Worm (Caenorhabditis elegans) whole organism, L2 larva: Measurements from ENCODE around the gene vgln-1.

Source experiments
- C34F6.9 ChIP-seq: fragments of 150-350 bp; optimal IDR thresholded peaks from 2 replicates; lab custom pipeline; 2014; ENCODE audit warnings: missing biosample characterization, missing genetic modification characterization
- F13H6.1 ChIP-seq: sonication (generic microtip); optimal IDR thresholded peaks from 2 replicates; lab custom pipeline; 2016; ENCODE audit warnings: missing genetic modification characterization, missing compliant biosample characterization
- R02D3.7 ChIP-seq: fragments of 150-350 bp; optimal IDR thresholded peaks from 2 replicates; lab custom pipeline; 2014; ENCODE audit warnings: missing biosample characterization, missing genetic modification characterization
- Y55F3AM.14 ChIP-seq: fragments of 200-800 bp; sonication (Bioruptor generic); optimal IDR thresholded peaks from 2 replicates; lab custom pipeline; 2018; ENCODE audit warnings: mild to moderate bottlenecking, missing genetic modification characterization, missing compliant biosample characterization
- ZK546.5 ChIP-seq: sonication (generic microtip); optimal IDR thresholded peaks from 2 replicates; lab custom pipeline; 2017; ENCODE audit warnings: missing biosample characterization, missing genetic modification characterization
- alr-1 ChIP-seq: fragments of 150-350 bp; optimal IDR thresholded peaks from 2 replicates; lab custom pipeline; 2014; ENCODE audit warnings: missing biosample characterization, missing genetic modification characterization
- aly-2 ChIP-seq: fragments of 150-350 bp; optimal IDR thresholded peaks from 2 replicates; lab custom pipeline; 2014; ENCODE audit warnings: missing biosample characterization, missing genetic modification characterization
- ama-1 ChIP-seq: fragments of 150-350 bp; optimal IDR thresholded peaks from 2 replicates; lab custom pipeline; 2018; ENCODE audit warnings: inconsistent platforms
- blmp-1 ChIP-seq: sonication (generic microtip); optimal IDR thresholded peaks from 2 replicates; lab custom pipeline; 2017; ENCODE audit warnings: missing genetic modification characterization, mild to moderate bottlenecking, missing compliant biosample characterization, antibody characterized with exemption, moderate library complexity; ENCODE audit not compliant: insufficient read depth
- ceh-82 ChIP-seq: fragments of 150-350 bp; optimal IDR thresholded peaks from 2 replicates; lab custom pipeline; 2014; ENCODE audit warnings: missing biosample characterization, missing genetic modification characterization
- crh-2 ChIP-seq: sonication (generic microtip); optimal IDR thresholded peaks from 2 replicates; lab custom pipeline; 2017; ENCODE audit warnings: missing biosample characterization, missing genetic modification characterization
- dmd-4 ChIP-seq: sonication (generic microtip); optimal IDR thresholded peaks from 2 replicates; lab custom pipeline; 2017; ENCODE audit warnings: missing biosample characterization, missing genetic modification characterization
- egl-27 ChIP-seq: sonication (generic microtip); optimal IDR thresholded peaks from 3 replicates; lab custom pipeline; 2017; ENCODE audit warnings: missing biosample characterization, missing genetic modification reagents, missing genetic modification characterization
- elt-3 ChIP-seq: sonication (generic microtip); optimal IDR thresholded peaks from 2 replicates; lab custom pipeline; 2017; ENCODE audit warnings: missing biosample characterization, missing genetic modification characterization
- fos-1 ChIP-seq: fragments of 150-350 bp; optimal IDR thresholded peaks from 2 replicates; lab custom pipeline; 2014; ENCODE audit warnings: missing biosample characterization, missing genetic modification characterization
- gmeb-1 ChIP-seq: fragments of 150-350 bp; optimal IDR thresholded peaks from 2 replicates; lab custom pipeline; 2014; ENCODE audit warnings: missing biosample characterization, missing genetic modification characterization
- lin-11 ChIP-seq: fragments of 150-350 bp; sonication (generic microtip); optimal IDR thresholded peaks from 2 replicates; lab custom pipeline; 2014; ENCODE audit warnings: missing biosample characterization, missing genetic modification characterization, inconsistent platforms, mixed read lengths
- lin-13 ChIP-seq: fragments of 150-350 bp; optimal IDR thresholded peaks from 2 replicates; lab custom pipeline; 2014; ENCODE audit warnings: missing biosample characterization, missing genetic modification reagents, missing genetic modification characterization
- lin-39 ChIP-seq: fragments of 150-350 bp; optimal IDR thresholded peaks from 2 replicates; lab custom pipeline; 2014; ENCODE audit warnings: missing biosample characterization, missing genetic modification reagents, missing genetic modification characterization
- lsy-2 ChIP-seq, 2 experiments: fragments of 150-350 bp in 1 of 2; sonication (generic microtip) in 1 of 2; optimal IDR thresholded peaks; 2 replicates each; lab custom pipeline; 2014 to 2017; ENCODE audit warnings: missing biosample characterization in 2 of 2, missing genetic modification characterization in 2 of 2
- mab-5 ChIP-seq: fragments of 150-350 bp; optimal IDR thresholded peaks from 2 replicates; lab custom pipeline; 2014; ENCODE audit warnings: missing biosample characterization, missing genetic modification characterization
- nhr-11 ChIP-seq: fragments of 150-350 bp; optimal IDR thresholded peaks from 2 replicates; lab custom pipeline; 2014; ENCODE audit warnings: missing biosample characterization, missing genetic modification characterization
- nhr-129 ChIP-seq: fragments of 150-350 bp; optimal IDR thresholded peaks from 2 replicates; lab custom pipeline; 2014; ENCODE audit warnings: missing biosample characterization, missing genetic modification characterization
- nhr-21 ChIP-seq: fragments of 150-350 bp; optimal IDR thresholded peaks from 2 replicates; lab custom pipeline; 2014; ENCODE audit warnings: missing biosample characterization, missing genetic modification characterization
- nhr-23 ChIP-seq: fragments of 150-350 bp; optimal IDR thresholded peaks from 2 replicates; lab custom pipeline; 2014; ENCODE audit warnings: missing biosample characterization, missing genetic modification reagents, missing genetic modification characterization
- nhr-237 ChIP-seq: fragments of 150-350 bp; optimal IDR thresholded peaks from 2 replicates; lab custom pipeline; 2014; ENCODE audit warnings: missing biosample characterization, missing genetic modification characterization
- nhr-25 ChIP-seq: fragments of 150-350 bp; sonication (generic microtip); optimal IDR thresholded peaks from 3 replicates; lab custom pipeline; 2014; ENCODE audit warnings: missing biosample characterization, missing genetic modification characterization
- nhr-77 ChIP-seq: fragments of 150-350 bp; optimal IDR thresholded peaks from 2 replicates; lab custom pipeline; 2014; ENCODE audit warnings: missing biosample characterization, missing genetic modification characterization
- skn-1 ChIP-seq: sonication (generic microtip); optimal IDR thresholded peaks from 2 replicates; lab custom pipeline; 2017; ENCODE audit warnings: missing biosample characterization, missing genetic modification characterization
- sma-3 ChIP-seq: sonication (generic microtip); optimal IDR thresholded peaks from 2 replicates; lab custom pipeline; 2016; ENCODE audit warnings: missing genetic modification reagents, missing genetic modification characterization, missing compliant biosample characterization
- sma-9 ChIP-seq, 2 experiments: fragments of 150-350 bp in 1 of 2; sonication (generic microtip) in 1 of 2; optimal IDR thresholded peaks; 2 replicates each; lab custom pipeline; 2014 to 2016; ENCODE audit warnings: missing genetic modification characterization in 2 of 2, mild to moderate bottlenecking in 1 of 2, missing biosample characterization in 1 of 2, missing compliant biosample characterization in 1 of 2, missing genetic modification reagents in 1 of 2, moderate library complexity in 1 of 2
- snpc-4 ChIP-seq: fragments of 150-350 bp; optimal IDR thresholded peaks from 2 replicates; lab custom pipeline; 2014; ENCODE audit warnings: missing biosample characterization, missing genetic modification characterization
- unc-39 ChIP-seq: fragments of 150-350 bp; optimal IDR thresholded peaks from 2 replicates; lab custom pipeline; 2014; ENCODE audit warnings: missing biosample characterization, missing genetic modification characterization
- unc-55 ChIP-seq: fragments of 150-350 bp; sonication (generic microtip); optimal IDR thresholded peaks from 3 replicates; lab custom pipeline; 2014; ENCODE audit warnings: missing biosample characterization, missing genetic modification reagents, missing genetic modification characterization
- unc-62 ChIP-seq: fragments of 150-350 bp; optimal IDR thresholded peaks from 2 replicates; lab custom pipeline; 2014; ENCODE audit warnings: missing biosample characterization, missing genetic modification reagents, missing genetic modification characterization
- zag-1 ChIP-seq: fragments of 150-350 bp; optimal IDR thresholded peaks from 2 replicates; lab custom pipeline; 2014; ENCODE audit warnings: missing biosample characterization, missing genetic modification characterization
- ztf-1 ChIP-seq: fragments of 200-800 bp; sonication (Bioruptor generic); conservative IDR thresholded peaks from 2 replicates; pipeline ENCODE4 v1.3.6; 2022; ENCODE audit warnings: missing genetic modification characterization, missing compliant biosample characterization
- ztf-11 ChIP-seq: sonication (generic microtip); optimal IDR thresholded peaks from 2 replicates; lab custom pipeline; 2017; ENCODE audit warnings: missing biosample characterization, missing genetic modification characterization

The vgln-1 gene

DNA sequence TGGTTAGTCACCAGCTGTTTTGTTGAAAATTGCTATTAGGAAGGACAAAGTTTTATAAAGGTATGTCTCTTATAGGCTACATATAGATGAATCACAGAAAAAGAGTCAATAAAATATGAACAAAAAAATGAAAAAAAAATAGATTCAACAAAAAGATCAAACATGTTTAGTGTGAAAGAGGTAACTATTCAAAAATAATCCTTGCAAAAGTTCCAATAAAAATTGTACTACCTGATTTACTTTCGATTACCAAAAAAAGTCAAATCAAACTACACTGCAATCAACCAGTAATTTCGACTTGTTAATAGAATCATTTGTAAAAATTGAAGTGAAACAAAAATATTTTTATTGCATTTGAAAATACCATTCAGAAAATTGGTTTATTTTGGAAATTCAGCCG is 39.9 kb downstream of the vgln-1 start, which contains the start of gene ZK938.10:
ZK938.10 (minus strand) TSS at position 101 of the 400 bp plus-strand sequence.
- TF ChIP-seq nhr-23 = no peak
- no peak for TF ChIP-seq dmd-4 (tag; lab: Kevin White, UChicago)
- no peak for TF ChIP-seq nhr-25
- no peak for TF ChIP-seq gmeb-1 (tag; lab: Kevin White, UChicago)
- no peak for TF ChIP-seq nhr-21 (tag; lab: Kevin White, UChicago)
- no peak for TF ChIP-seq ztf-11 (tag; lab: Kevin White, UChicago)
- TF ChIP-seq R02D3.7 (tag; lab: Kevin White, UChicago) = no peak
- no peak for TF ChIP-seq mab-5 (tag; lab: Kevin White, UChicago)
- TF ChIP-seq ceh-82 = no peak
- no peak for TF ChIP-seq blmp-1 (tag; lab: Kevin White, UChicago)
- no peak for TF ChIP-seq crh-2 (tag; lab: Kevin White, UChicago)
- TF ChIP-seq unc-62 (GFP tag; lab: Kevin White, UChicago) = no peak
- no peak for TF ChIP-seq ztf-1 (GFP tag; lab: Robert Waterston, UW)
- TF ChIP-seq snpc-4 (tag; lab: Kevin White, UChicago) = no peak
- no peak for TF ChIP-seq Y55F3AM.14 (GFP tag; lab: Kevin White, UChicago)
- TF ChIP-seq F13H6.1 (tag; lab: Kevin White, UChicago) = no peak
- no peak for TF ChIP-seq egl-27 (tag; lab: Kevin White, UChicago)
- no peak for TF ChIP-seq unc-39 (tag; lab: Kevin White, UChicago)
- TF ChIP-seq C34F6.9 (tag; lab: Kevin White, UChicago) = no peak
- TF ChIP-seq, all 48 proteins: peak for 0

DNA sequence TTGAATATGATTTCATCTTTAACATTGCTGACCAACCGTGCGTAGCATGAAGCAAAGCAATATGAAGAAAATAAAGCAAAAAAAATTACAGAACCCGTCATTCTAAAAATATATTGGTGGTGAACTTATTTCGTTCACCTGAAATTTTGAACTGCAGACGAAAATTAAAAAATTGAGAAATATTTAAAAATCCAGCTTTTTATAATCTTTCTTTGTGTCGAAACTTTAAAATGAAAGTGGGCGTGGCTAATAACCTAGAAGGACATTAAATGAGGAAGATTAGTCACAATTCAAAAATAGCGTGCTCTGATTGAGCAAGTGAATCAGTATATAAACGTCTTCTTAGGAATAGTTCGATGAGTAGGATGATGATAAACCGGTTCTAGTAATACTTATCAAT is 41.4 kb downstream of the vgln-1 start, which contains the start of gene old-2:
old-2 (minus strand) TSS at position 101 of the 400 bp plus-strand sequence.
- TF ChIP-seq nhr-21 (tag; lab: Kevin White, UChicago) (no peak), ztf-1 (GFP tag; lab: Robert Waterston, UW) (no peak), dmd-4 (tag; lab: Kevin White, UChicago) (no peak), skn-1 (no peak), mab-5 (tag; lab: Kevin White, UChicago) (no peak), nhr-11 (no peak), R02D3.7 (tag; lab: Kevin White, UChicago) (no peak), crh-2 (tag; lab: Kevin White, UChicago) (no peak), ceh-82 (no peak), nhr-77 (no peak), fos-1 (tag; lab: Kevin White, UChicago) (no peak), unc-62 (GFP tag; lab: Kevin White, UChicago) (no peak), zag-1 (tag; lab: Kevin White, UChicago) (no peak), nhr-23 (no peak), nhr-237 (tag; lab: Kevin White, UChicago) (no peak), lin-13 (no peak), lin-39 (tag; lab: Kevin White, UChicago) (no peak), lin-11 (tag; lab: Kevin White, UChicago) (no peak), unc-39 (tag; lab: Kevin White, UChicago) (no peak), F13H6.1 (tag; lab: Kevin White, UChicago) (no peak)

DNA sequence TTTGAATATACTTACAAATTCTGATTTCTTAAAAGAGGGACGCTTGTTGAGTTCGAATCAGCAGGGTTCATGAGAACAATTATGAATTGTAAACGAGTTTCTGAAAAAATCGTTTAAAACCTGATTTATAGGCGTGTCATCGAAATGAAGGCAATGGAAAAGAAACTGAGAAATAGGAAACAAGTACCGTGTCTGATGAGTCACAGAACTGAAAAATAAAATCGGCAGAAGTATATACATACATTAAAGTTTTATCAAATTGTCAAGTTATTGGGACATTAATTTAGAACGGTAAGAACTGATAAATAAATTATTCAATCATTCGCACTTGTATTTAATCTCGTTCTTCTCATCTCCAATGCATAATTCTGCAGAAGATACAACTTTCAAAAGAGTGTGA is 45.6 kb downstream of the vgln-1 start, which contains the start of gene chil-9:
chil-9 (minus strand) TSS at position 101 of the 400 bp plus-strand sequence.
- no peak for TF ChIP-seq sma-9 (GFP tag; optimal IDR thresholded peaks at IDR 0.05; lab: Kevin White, UChicago)
- TF ChIP-seq sma-9 (tag; optimal IDR thresholded peaks at IDR 0.05; lab: Kevin White, UChicago) = no peak
- TF ChIP-seq alr-1 (tag; lab: Kevin White, UChicago) = no peak
- TF ChIP-seq fos-1 (tag; lab: Kevin White, UChicago) = no peak
- no peak for TF ChIP-seq elt-3 (tag; lab: Kevin White, UChicago)
- TF ChIP-seq ZK546.5 = no peak
- no peak for TF ChIP-seq lin-13
- no peak for TF ChIP-seq R02D3.7 (tag; lab: Kevin White, UChicago)
- TF ChIP-seq nhr-129 (tag; lab: Kevin White, UChicago) = no peak
- TF ChIP-seq ama-1 (lab: Kevin White, UChicago) = no peak
- no peak for TF ChIP-seq unc-39 (tag; lab: Kevin White, UChicago)
- TF ChIP-seq sma-3 (GFP tag; lab: Kevin White, UChicago) = no peak
- no peak for TF ChIP-seq unc-62 (GFP tag; lab: Kevin White, UChicago)
- no peak for TF ChIP-seq crh-2 (tag; lab: Kevin White, UChicago)
- no peak for TF ChIP-seq nhr-21 (tag; lab: Kevin White, UChicago)
- TF ChIP-seq C34F6.9 (tag; lab: Kevin White, UChicago) = no peak
- no peak for TF ChIP-seq unc-55
- TF ChIP-seq lsy-2 (tag; optimal IDR thresholded peaks at IDR 0.05; lab: Kevin White, UChicago) = no peak
- TF ChIP-seq aly-2 = no peak
- TF ChIP-seq, all 48 proteins: peak for 0
